Worm (Caenorhabditis elegans) whole organism, early embryonic: ENCODE results near the gene F49F1.17.

Source experiments
- B0310.2 ChIP-seq: sonication (generic microtip); optimal IDR thresholded peaks from 2 replicates; lab custom pipeline; 2016; ENCODE audit warnings: mild to moderate bottlenecking, missing genetic modification characterization, missing compliant biosample characterization
- F13C5.2 ChIP-seq: sonication (generic microtip); optimal IDR thresholded peaks from 2 replicates; lab custom pipeline; 2017; ENCODE audit warnings: mild to moderate bottlenecking, missing genetic modification characterization, inconsistent platforms, missing compliant biosample characterization
- aly-1 ChIP-seq: sonication (generic microtip); optimal IDR thresholded peaks from 2 replicates; lab custom pipeline; 2016; ENCODE audit warnings: missing genetic modification characterization, missing compliant biosample characterization
- ama-1 ChIP-seq: fragments of 150-350 bp; optimal IDR thresholded peaks from 2 replicates; lab custom pipeline; 2014
- ceh-13 ChIP-seq: fragments of 200-800 bp; sonication (Bioruptor generic); optimal IDR thresholded peaks from 2 replicates; lab custom pipeline; 2018; ENCODE audit warnings: mild to moderate bottlenecking, missing genetic modification characterization, missing compliant biosample characterization
- ceh-36 ChIP-seq: sonication (generic microtip); optimal IDR thresholded peaks from 2 replicates; lab custom pipeline; 2016; ENCODE audit warnings: missing genetic modification characterization, inconsistent platforms, missing compliant biosample characterization
- ets-7 ChIP-seq: sonication (generic microtip); optimal IDR thresholded peaks from 2 replicates; lab custom pipeline; 2016; ENCODE audit warnings: missing genotype, missing genetic modification characterization, missing compliant biosample characterization
- flt-1 ChIP-seq: fragments of 200-800 bp; sonication (Bioruptor generic); IDR thresholded peaks from 2 replicates; pipeline ENCODE4 v1.3.6; 2022; ENCODE audit warnings: missing genetic modification characterization, missing compliant biosample characterization
- hmbx-1 ChIP-seq: sonication (generic microtip); optimal IDR thresholded peaks from 2 replicates; lab custom pipeline; 2016; ENCODE audit warnings: mild to moderate bottlenecking, missing genetic modification characterization, missing compliant biosample characterization
- hmg-4 ChIP-seq: fragments of 200-800 bp; sonication (Bioruptor generic); optimal IDR thresholded peaks from 2 replicates; lab custom pipeline; 2018; ENCODE audit warnings: mild to moderate bottlenecking, missing genetic modification characterization, missing compliant biosample characterization
- hnd-1 ChIP-seq: sonication (generic microtip); optimal IDR thresholded peaks from 2 replicates; lab custom pipeline; 2016; ENCODE audit warnings: missing genetic modification characterization, missing compliant biosample characterization
- pes-1 ChIP-seq: fragments of 200-800 bp; sonication (Bioruptor generic); IDR thresholded peaks from 2 replicates; pipeline ENCODE4 v1.3.6; 2022; ENCODE audit warnings: missing genetic modification reagents, missing genetic modification characterization, missing compliant biosample characterization
- scrt-1 ChIP-seq: fragments of 200-800 bp; sonication (Bioruptor generic); IDR thresholded peaks from 2 replicates; pipeline ENCODE4 v1.3.6; 2022; ENCODE audit warnings: missing genetic modification characterization, missing compliant biosample characterization
- sea-1 ChIP-seq: fragments of 200-800 bp; sonication (Bioruptor generic); conservative IDR thresholded peaks from 2 replicates; pipeline ENCODE4 v1.3.6; 2022; ENCODE audit warnings: missing genetic modification characterization, missing compliant biosample characterization
- tbx-11 ChIP-seq: fragments of 200-800 bp; sonication (Bioruptor generic); IDR thresholded peaks from 2 replicates; pipeline ENCODE4 v1.3.6; 2022; ENCODE audit warnings: missing genetic modification characterization, missing compliant biosample characterization
- tbx-37 ChIP-seq: fragments of 200-800 bp; sonication (Bioruptor generic); conservative IDR thresholded peaks from 2 replicates; pipeline ENCODE4 v1.3.6; 2022; ENCODE audit warnings: missing genetic modification reagents, missing genetic modification characterization, missing compliant biosample characterization
- tra-4 ChIP-seq: sonication (generic microtip); optimal IDR thresholded peaks from 2 replicates; lab custom pipeline; 2017; ENCODE audit warnings: missing genetic modification characterization, missing compliant biosample characterization

F49F1.17 gene

DNA sequence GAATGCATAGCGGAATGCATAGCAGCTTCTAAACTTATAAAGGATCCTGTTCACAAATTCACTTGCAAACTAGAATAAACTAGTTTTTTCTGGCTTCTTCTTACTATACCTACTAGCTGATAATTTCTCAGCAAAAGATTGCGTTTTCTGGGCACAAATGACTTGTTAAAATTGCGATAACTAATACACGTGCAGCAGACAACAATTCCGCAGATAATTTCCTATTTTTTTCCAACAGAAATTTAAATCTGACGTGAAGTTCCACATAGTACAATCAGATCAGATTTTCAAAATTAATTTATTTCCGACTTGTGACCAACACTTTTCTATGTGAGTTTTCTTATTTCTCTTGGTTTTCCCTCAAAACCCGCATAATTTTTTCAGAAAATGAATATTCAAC is 28.7 kb upstream of the F49F1.17 start, which contains the start of gene scrm-8:
Gene scrm-8, plus strand, starts transcription at position 301 of the 400 bp plus-strand sequence.
- TF ChIP-seq aly-1 (tag; lab: Kevin White, UChicago) (no peak), hnd-1 (tag; lab: Kevin White, UChicago) (no peak), pes-1 (GFP tag; lab: Robert Waterston, UW) (no peak), ceh-13 (GFP tag; lab: Kevin White, UChicago) (no peak), tra-4 (no peak), scrt-1 (GFP tag; lab: Robert Waterston, UW) (no peak), tbx-11 (GFP tag; lab: Robert Waterston, UW) (no peak), tbx-37 (no peak), hmg-4 (GFP tag; lab: Kevin White, UChicago) (no peak), ets-7 (tag; lab: Kevin White, UChicago) (no peak), ceh-36 (tag; lab: Kevin White, UChicago) (no peak)

DNA sequence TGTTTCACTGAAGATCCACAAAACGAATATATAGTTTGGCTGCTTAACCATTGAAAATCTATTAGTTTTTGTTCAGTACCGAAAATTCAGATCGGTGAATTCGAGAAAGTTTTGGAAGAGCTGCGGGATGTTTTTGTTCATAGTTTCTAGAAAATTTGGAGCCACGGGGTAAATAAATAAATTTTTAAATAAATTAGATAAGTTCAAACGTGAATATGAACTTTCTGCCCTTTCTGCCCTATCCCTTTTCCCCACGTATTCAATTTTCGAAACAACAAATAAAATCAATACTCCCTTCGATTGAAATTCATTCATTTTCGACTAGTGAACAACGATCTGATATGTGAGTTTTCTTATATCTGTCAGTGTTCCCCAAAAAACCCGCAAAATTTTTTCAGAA is 26.5 kb upstream of the F49F1.17 start, which contains the start of gene scrm-5:
Gene scrm-5, plus strand, starts transcription at position 301 of the 400 bp plus-strand sequence.
- TF ChIP-seq B0310.2: no peak
- TF ChIP-seq aly-1 (tag; lab: Kevin White, UChicago): no peak
- no peak for TF ChIP-seq sea-1
- no peak for TF ChIP-seq scrt-1 (GFP tag; lab: Robert Waterston, UW)
- TF ChIP-seq F13C5.2 (tag; lab: Kevin White, UChicago): no peak
- no peak for TF ChIP-seq ets-7 (tag; lab: Kevin White, UChicago)
- no peak for TF ChIP-seq tbx-11 (GFP tag; lab: Robert Waterston, UW)
- no peak for TF ChIP-seq tra-4
- no peak for TF ChIP-seq ceh-36 (tag; lab: Kevin White, UChicago)
- no peak for TF ChIP-seq hmbx-1 (tag; lab: Kevin White, UChicago)
- TF ChIP-seq tbx-37: no peak
- TF ChIP-seq hnd-1 (tag; lab: Kevin White, UChicago): no peak
- no peak for TF ChIP-seq hmg-4 (GFP tag; lab: Kevin White, UChicago)
- no peak for TF ChIP-seq flt-1
- no peak for TF ChIP-seq ceh-13 (GFP tag; lab: Kevin White, UChicago)
- no peak for TF ChIP-seq pes-1 (GFP tag; lab: Robert Waterston, UW)
- TF ChIP-seq ama-1 (lab: Kevin White, UChicago): no peak

- TF ChIP-seq ceh-36 (tag; lab: Kevin White, UChicago) (no peak), aly-1 (tag; lab: Kevin White, UChicago) (no peak), sea-1 (no peak), ama-1 (lab: Kevin White, UChicago) (no peak), hnd-1 (tag; lab: Kevin White, UChicago) (no peak), hmbx-1 (tag; lab: Kevin White, UChicago) (no peak), tbx-37 (no peak), tbx-11 (GFP tag; lab: Robert Waterston, UW) (no peak), ets-7 (tag; lab: Kevin White, UChicago) (no peak), hmg-4 (GFP tag; lab: Kevin White, UChicago) (no peak), F13C5.2 (tag; lab: Kevin White, UChicago) (no peak), pes-1 (GFP tag; lab: Robert Waterston, UW) (no peak), B0310.2 (no peak), scrt-1 (GFP tag; lab: Robert Waterston, UW) (no peak), ceh-13 (GFP tag; lab: Kevin White, UChicago) (no peak), flt-1 (no peak)
Measured at ce11 chrIV:4154641-4155040, 19.0 kb upstream of the F49F1.17 start, which contains the start of gene K08D10.14. TSS of gene K08D10.14 (plus strand) at chrIV:4154941.

ce11 chrIV:4152143-4152542 is 16.5 kb upstream of the F49F1.17 start, which contains the start of the genes K08D10.10 and R07C12.1:
TSS of gene K08D10.10 (plus strand) at chrIV:4152235.
TSS of gene R07C12.1 (plus strand) at chrIV:4152456.
- TF ChIP-seq scrt-1 (GFP tag; lab: Robert Waterston, UW): no peak
- no peak for TF ChIP-seq F13C5.2 (tag; lab: Kevin White, UChicago)
- no peak for TF ChIP-seq ama-1 (lab: Kevin White, UChicago)
- no peak for TF ChIP-seq hmbx-1 (tag; lab: Kevin White, UChicago)
- no peak for TF ChIP-seq pes-1 (GFP tag; lab: Robert Waterston, UW)
- TF ChIP-seq ceh-36 (tag; lab: Kevin White, UChicago): no peak
- no peak for TF ChIP-seq ets-7 (tag; lab: Kevin White, UChicago)
- TF ChIP-seq ceh-13 (GFP tag; lab: Kevin White, UChicago): no peak
- TF ChIP-seq aly-1 (tag; lab: Kevin White, UChicago): no peak
- no peak for TF ChIP-seq sea-1
- no peak for TF ChIP-seq hmg-4 (GFP tag; lab: Kevin White, UChicago)
- no peak for TF ChIP-seq tra-4
- TF ChIP-seq tbx-37: no peak
- TF ChIP-seq B0310.2: no peak
- no peak for TF ChIP-seq flt-1
- TF ChIP-seq hnd-1 (tag; lab: Kevin White, UChicago): no peak
- no peak for TF ChIP-seq tbx-11 (GFP tag; lab: Robert Waterston, UW)

- TF ChIP-seq ama-1 (lab: Kevin White, UChicago) (no peak), ceh-13 (GFP tag; lab: Kevin White, UChicago) (no peak), sea-1 (no peak), hmg-4 (GFP tag; lab: Kevin White, UChicago) (no peak), scrt-1 (GFP tag; lab: Robert Waterston, UW) (no peak), tbx-11 (GFP tag; lab: Robert Waterston, UW) (no peak), aly-1 (tag; lab: Kevin White, UChicago) (no peak), ets-7 (tag; lab: Kevin White, UChicago) (no peak), pes-1 (GFP tag; lab: Robert Waterston, UW) (no peak), flt-1 (no peak), B0310.2 (no peak), tra-4 (no peak), hmbx-1 (tag; lab: Kevin White, UChicago) (no peak), tbx-37 (no peak), hnd-1 (tag; lab: Kevin White, UChicago) (no peak), ceh-36 (tag; lab: Kevin White, UChicago) (no peak), F13C5.2 (tag; lab: Kevin White, UChicago) (no peak)
Measured at ce11 chrIV:4150138-4150537, 14.5 kb upstream of the F49F1.17 start.

DNA sequence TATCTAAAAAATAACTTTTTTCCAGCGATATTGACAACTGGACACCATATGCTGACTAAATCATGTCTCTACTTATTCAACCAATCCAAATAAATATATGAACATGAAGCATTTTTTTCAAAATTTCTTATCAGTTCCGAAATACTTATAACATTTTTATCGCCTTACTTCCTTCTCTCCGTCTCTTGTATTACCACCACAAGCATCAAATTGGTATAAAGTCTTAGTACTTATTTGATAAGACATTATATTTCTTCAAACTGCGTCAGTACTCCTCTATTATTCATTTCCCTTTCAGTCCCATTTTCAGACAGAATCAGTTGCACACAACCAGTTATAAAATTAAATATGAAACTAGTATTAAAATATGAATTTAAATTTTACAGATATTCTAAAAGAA is 12.2 kb upstream of the F49F1.17 start:
- TF ChIP-seq F13C5.2 (tag; lab: Kevin White, UChicago): no peak
- TF ChIP-seq sea-1: no peak
- TF ChIP-seq aly-1 (tag; lab: Kevin White, UChicago): no peak
- no peak for TF ChIP-seq hnd-1 (tag; lab: Kevin White, UChicago)
- TF ChIP-seq tbx-11 (GFP tag; lab: Robert Waterston, UW): no peak
- no peak for TF ChIP-seq tbx-37
- no peak for TF ChIP-seq ets-7 (tag; lab: Kevin White, UChicago)
- no peak for TF ChIP-seq scrt-1 (GFP tag; lab: Robert Waterston, UW)
- no peak for TF ChIP-seq hmg-4 (GFP tag; lab: Kevin White, UChicago)
- TF ChIP-seq hmbx-1 (tag; lab: Kevin White, UChicago): no peak
- no peak for TF ChIP-seq ama-1 (lab: Kevin White, UChicago)
- TF ChIP-seq pes-1 (GFP tag; lab: Robert Waterston, UW): no peak
